Worm (Caenorhabditis elegans) whole organism, young adult: ENCODE data around the gene pho-13.

Experiments
- B0035.1 ChIP-seq: sonication (generic microtip); optimal IDR thresholded peaks from 2 replicates; lab custom pipeline; 2016; ENCODE audit warnings: missing genetic modification characterization, mild to moderate bottlenecking, missing compliant biosample characterization, missing genotype, missing genetic modification reagents
- D2030.7 ChIP-seq: fragments of 200-800 bp; sonication (Bioruptor generic); IDR thresholded peaks from 2 replicates; pipeline ENCODE4 v1.3.6; 2022; ENCODE audit warnings: missing genetic modification reagents, missing genetic modification characterization, missing compliant biosample characterization
- F10E7.11 ChIP-seq: sonication (generic microtip); optimal IDR thresholded peaks from 2 replicates; lab custom pipeline; 2017; ENCODE audit warnings: mild to moderate bottlenecking, missing genetic modification characterization, moderate library complexity, missing compliant biosample characterization
- F33H1.4 ChIP-seq: fragments of 200-800 bp; sonication (Bioruptor generic); IDR thresholded peaks from 2 replicates; pipeline ENCODE4 v1.3.6; 2022; ENCODE audit warnings: missing genetic modification reagents, missing genetic modification characterization, missing compliant biosample characterization
- F37B4.10 ChIP-seq: fragments of 200-800 bp; sonication (Bioruptor generic); IDR thresholded peaks from 2 replicates; pipeline ENCODE4 v1.3.6; 2022; ENCODE audit warnings: missing genetic modification characterization, missing compliant biosample characterization
- F57A8.1 ChIP-seq: fragments of 200-800 bp; sonication (Bioruptor generic); optimal IDR thresholded peaks from 2 replicates; lab custom pipeline; 2018; ENCODE audit warnings: mild to moderate bottlenecking, missing genetic modification characterization, moderate library complexity, missing compliant biosample characterization
- K11D2.4 ChIP-seq: fragments of 200-800 bp; sonication (Bioruptor generic); IDR thresholded peaks from 2 replicates; pipeline ENCODE4 v1.3.6; 2022; ENCODE audit warnings: missing genetic modification reagents, missing genetic modification characterization, missing compliant biosample characterization
- K12H6.12 ChIP-seq: fragments of 200-800 bp; sonication (Bioruptor generic); optimal IDR thresholded peaks from 2 replicates; lab custom pipeline; 2018; ENCODE audit warnings: mild to moderate bottlenecking, missing genetic modification characterization, missing compliant biosample characterization
- Y95B8A.8 ChIP-seq: fragments of 200-800 bp; sonication (Bioruptor generic); IDR thresholded peaks from 2 replicates; pipeline ENCODE4 v1.3.6; 2022; ENCODE audit warnings: missing genetic modification reagents, missing genetic modification characterization, missing compliant biosample characterization
- ZK185.1 ChIP-seq: sonication (generic microtip); optimal IDR thresholded peaks from 2 replicates; lab custom pipeline; 2016; ENCODE audit warnings: mild to moderate bottlenecking, missing genetic modification characterization, missing compliant biosample characterization; ENCODE audit not compliant: poor library complexity, severe bottlenecking
- ama-1 ChIP-seq, 3 experiments: fragments of 150-350 bp in 1 of 3; sonication (generic microtip) in 2 of 3; optimal IDR thresholded peaks; 2 replicates each; lab custom pipeline; 2014 to 2018; ENCODE audit warnings: missing biosample characterization in 2 of 3, missing genetic modification characterization in 2 of 3, missing genetic modification reagents in 2 of 3
- aptf-2 ChIP-seq: fragments of 200-800 bp; sonication (Bioruptor generic); conservative IDR thresholded peaks from 2 replicates; pipeline ENCODE4 v1.3.6; 2022; ENCODE audit warnings: missing genetic modification reagents, missing genetic modification characterization, missing compliant biosample characterization
- attf-3 ChIP-seq: fragments of 200-800 bp; sonication (Bioruptor generic); conservative IDR thresholded peaks from 2 replicates; pipeline ENCODE4 v1.3.6; 2022; ENCODE audit warnings: missing genetic modification reagents, missing genetic modification characterization, missing compliant biosample characterization
- bed-2 ChIP-seq: fragments of 200-800 bp; sonication (Bioruptor generic); IDR thresholded peaks from 2 replicates; pipeline ENCODE4 v1.3.6; 2022; ENCODE audit warnings: missing genetic modification reagents, missing genetic modification characterization, missing compliant biosample characterization
- cebp-2 ChIP-seq: fragments of 200-800 bp; sonication (Bioruptor generic); IDR thresholded peaks from 2 replicates; pipeline ENCODE4 v1.3.6; 2022; ENCODE audit warnings: missing genetic modification characterization, missing compliant biosample characterization
- ceh-58 ChIP-seq: fragments of 200-800 bp; sonication (Bioruptor generic); IDR thresholded peaks from 2 replicates; pipeline ENCODE4 v1.3.6; 2022; ENCODE audit warnings: missing genetic modification characterization, missing compliant biosample characterization
- chd-7 ChIP-seq: sonication (generic microtip); optimal IDR thresholded peaks from 2 replicates; lab custom pipeline; 2016; ENCODE audit warnings: mild to moderate bottlenecking, missing genetic modification characterization, moderate library complexity, missing compliant biosample characterization
- die-1 ChIP-seq: sonication (generic microtip); optimal IDR thresholded peaks from 2 replicates; lab custom pipeline; 2016; ENCODE audit warnings: missing genotype, mild to moderate bottlenecking, missing genetic modification characterization, missing compliant biosample characterization
- dpff-1 ChIP-seq: sonication (generic microtip); optimal IDR thresholded peaks from 2 replicates; lab custom pipeline; 2017; ENCODE audit warnings: mild to moderate bottlenecking, missing genetic modification characterization, missing compliant biosample characterization
- egrh-3 ChIP-seq: fragments of 200-800 bp; sonication (Bioruptor generic); IDR thresholded peaks from 2 replicates; pipeline ENCODE4 v1.3.6; 2022; ENCODE audit warnings: missing genetic modification reagents, missing genetic modification characterization, missing compliant biosample characterization
- him-1 ChIP-seq: sonication (generic microtip); optimal IDR thresholded peaks from 2 replicates; lab custom pipeline; 2016; ENCODE audit warnings: missing genotype, missing genetic modification reagents, missing genetic modification characterization, missing compliant biosample characterization
- hlh-12 ChIP-seq: sonication (generic microtip); optimal IDR thresholded peaks from 2 replicates; lab custom pipeline; 2016; ENCODE audit warnings: missing genetic modification characterization, missing compliant biosample characterization
- hmg-1.2 ChIP-seq: fragments of 200-800 bp; sonication (Bioruptor generic); IDR thresholded peaks from 2 replicates; pipeline ENCODE4 v1.3.6; 2022; ENCODE audit warnings: missing genetic modification reagents, missing genetic modification characterization, missing compliant biosample characterization
- lag-1 ChIP-seq: fragments of 200-800 bp; sonication (Bioruptor generic); IDR thresholded peaks from 2 replicates; pipeline ENCODE4 v1.3.6; 2022; ENCODE audit warnings: missing genetic modification reagents, missing genetic modification characterization, missing compliant biosample characterization
- lin-26 ChIP-seq: fragments of 200-800 bp; sonication (Bioruptor generic); IDR thresholded peaks from 2 replicates; pipeline ENCODE4 v1.3.6; 2022; ENCODE audit warnings: missing genetic modification reagents, missing genetic modification characterization, missing compliant biosample characterization
- lin-35 ChIP-seq, 3 experiments: fragments of 150-350 bp in 2 of 3; sonication (generic microtip) in 1 of 3; optimal IDR thresholded peaks; 2 replicates each; lab custom pipeline; 2014 to 2018; ENCODE audit warnings: missing biosample characterization in 3 of 3, missing genetic modification characterization in 3 of 3, missing genetic modification reagents in 3 of 3
- lin-40 ChIP-seq: sonication (generic microtip); optimal IDR thresholded peaks from 2 replicates; lab custom pipeline; 2016; ENCODE audit warnings: missing genetic modification characterization, mild to moderate bottlenecking, missing compliant biosample characterization, missing genotype, missing genetic modification reagents
- madf-6 ChIP-seq: fragments of 200-800 bp; sonication (Bioruptor generic); IDR thresholded peaks from 2 replicates; pipeline ENCODE4 v1.3.6; 2022; ENCODE audit warnings: missing genetic modification reagents, missing genetic modification characterization, missing compliant biosample characterization
- mel-28 ChIP-seq: sonication (generic microtip); optimal IDR thresholded peaks from 2 replicates; lab custom pipeline; 2016; ENCODE audit warnings: borderline replicate concordance, mild to moderate bottlenecking, missing genetic modification characterization, missing compliant biosample characterization
- nhr-27 ChIP-seq: fragments of 200-800 bp; sonication (Bioruptor generic); optimal IDR thresholded peaks from 2 replicates; lab custom pipeline; 2018; ENCODE audit warnings: mild to moderate bottlenecking, missing genetic modification characterization, moderate library complexity, missing compliant biosample characterization
- nhr-90 ChIP-seq: sonication (generic microtip); optimal IDR thresholded peaks from 2 replicates; lab custom pipeline; 2016; ENCODE audit warnings: missing genotype, mild to moderate bottlenecking, missing genetic modification characterization, missing compliant biosample characterization
- sdz-38 ChIP-seq: sonication (generic microtip); optimal IDR thresholded peaks from 2 replicates; lab custom pipeline; 2016; ENCODE audit warnings: missing genotype, missing genetic modification characterization, missing compliant biosample characterization
- snpc-1.1 ChIP-seq: sonication (generic microtip); optimal IDR thresholded peaks from 2 replicates; lab custom pipeline; 2017; ENCODE audit warnings: missing genetic modification characterization, mild to moderate bottlenecking, missing compliant biosample characterization, antibody characterized with exemption, moderate library complexity, missing genotype, missing genetic modification reagents; ENCODE audit not compliant: insufficient read depth
- somi-1 ChIP-seq: fragments of 200-800 bp; sonication (Bioruptor generic); optimal IDR thresholded peaks from 2 replicates; lab custom pipeline; 2018; ENCODE audit warnings: mild to moderate bottlenecking, missing genetic modification characterization, missing compliant biosample characterization
- tbp1 ChIP-seq: fragments of 200-800 bp; sonication (Bioruptor generic); optimal IDR thresholded peaks from 2 replicates; lab custom pipeline; 2018; ENCODE audit warnings: mild to moderate bottlenecking, missing genetic modification characterization, missing compliant biosample characterization
- xnd-1 ChIP-seq: sonication (generic microtip); optimal IDR thresholded peaks from 2 replicates; lab custom pipeline; 2016; ENCODE audit warnings: missing genotype, missing genetic modification reagents, missing genetic modification characterization, missing compliant biosample characterization
- zfh-2 ChIP-seq: fragments of 200-800 bp; sonication (Bioruptor generic); conservative IDR thresholded peaks from 2 replicates; pipeline ENCODE4 v1.3.6; 2022; ENCODE audit warnings: missing genetic modification reagents, missing genetic modification characterization, missing compliant biosample characterization
- zim-3 ChIP-seq: sonication (generic microtip); optimal IDR thresholded peaks from 2 replicates; lab custom pipeline; 2017; ENCODE audit warnings: mild to moderate bottlenecking, missing genetic modification characterization, moderate library complexity, missing compliant biosample characterization
- ztf-25 ChIP-seq: fragments of 200-800 bp; sonication (Bioruptor generic); IDR thresholded peaks from 2 replicates; pipeline ENCODE4 v1.3.6; 2022; ENCODE audit warnings: missing genetic modification reagents, missing genetic modification characterization, missing compliant biosample characterization
- ztf-26 ChIP-seq: sonication (generic microtip); optimal IDR thresholded peaks from 2 replicates; lab custom pipeline; 2017; ENCODE audit warnings: missing genetic modification characterization, missing compliant biosample characterization
- ztf-3 ChIP-seq: fragments of 200-800 bp; sonication (Bioruptor generic); optimal IDR thresholded peaks from 2 replicates; lab custom pipeline; 2018; ENCODE audit warnings: mild to moderate bottlenecking, missing genetic modification characterization, missing compliant biosample characterization

Gene pho-13

ce11 chrII:8825769-8826168 lies 18.9 kb upstream of the pho-13 start, which contains the start of gene nas-25:
nas-25 (plus strand) TSS chrII:8826069.
- TF ChIP-seq bed-2 (GFP tag; lab: Robert Waterston, UW) (no peak), lin-35 (GFP tag; optimal IDR thresholded peaks at IDR 0.05; lab: Kevin White, UChicago) (no peak), B0035.1 (tag; lab: Kevin White, UChicago) (no peak), egrh-3 (GFP tag; lab: Robert Waterston, UW) (no peak), K12H6.12 (tag; lab: Kevin White, UChicago) (no peak), F10E7.11 (no peak), F57A8.1 (no peak), zim-3 (no peak), mel-28 (no peak), D2030.7 (GFP tag; lab: Robert Waterston, UW) (no peak), sdz-38 (tag; lab: Kevin White, UChicago) (no peak), hlh-12 (tag; lab: Kevin White, UChicago) (no peak), lag-1 (GFP tag; lab: Robert Waterston, UW) (no peak), nhr-90 (tag; lab: Kevin White, UChicago) (no peak), ztf-3 (GFP tag; lab: Kevin White, UChicago) (no peak), die-1 (no peak), nhr-27 (no peak), zfh-2 (GFP tag; lab: Robert Waterston, UW) (no peak), Y95B8A.8 (GFP tag; lab: Robert Waterston, UW) (no peak), xnd-1 (tag; lab: Kevin White, UChicago) (no peak)
- TF ChIP-seq, all 124 proteins: peak for 0

ce11 chrII:8822711-8823110 lies 15.9 kb upstream of the pho-13 start:
- TF ChIP-seq somi-1 = peak; percentile 19
- peak; percentile 1 for TF ChIP-seq lin-40 (tag; lab: Kevin White, UChicago)
- no peak for TF ChIP-seq ztf-26 (tag; lab: Kevin White, UChicago)
- TF ChIP-seq zim-3 = no peak

DNA sequence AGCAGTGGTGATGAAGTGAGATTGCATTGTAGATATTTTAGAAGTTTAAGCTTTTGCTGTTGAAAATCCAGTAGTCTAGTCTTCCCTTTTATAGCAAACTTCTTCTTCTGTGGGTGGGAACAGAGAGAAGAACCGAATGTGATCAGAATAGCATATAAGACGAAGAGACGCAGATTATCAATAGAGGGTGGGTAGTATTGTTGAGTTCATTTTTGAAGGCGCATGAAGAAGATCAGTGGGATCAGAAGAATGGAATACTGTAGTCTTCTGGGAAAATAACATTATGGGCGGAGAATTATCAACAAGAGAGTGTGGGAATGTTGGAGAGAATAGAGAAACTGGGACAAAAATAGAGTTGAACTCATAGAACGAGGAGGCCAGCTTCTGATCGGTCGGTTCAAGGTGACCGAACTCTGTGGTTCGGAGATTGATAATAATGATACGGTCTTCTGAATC lies 14.3 kb upstream of the pho-13 start, which contains the start of gene F46C5.1:
Gene F46C5.1, minus strand, starts transcription at position 51 of the 456 bp plus-strand sequence.
- TF ChIP-seq chd-7 (tag; lab: Kevin White, UChicago) (no peak), snpc-1.1 (no peak), madf-6 (GFP tag; lab: Robert Waterston, UW) (no peak), hmg-1.2 (GFP tag; lab: Robert Waterston, UW) (peak; percentile 26; the same call in 1 of the 2 replicates)

DNA sequence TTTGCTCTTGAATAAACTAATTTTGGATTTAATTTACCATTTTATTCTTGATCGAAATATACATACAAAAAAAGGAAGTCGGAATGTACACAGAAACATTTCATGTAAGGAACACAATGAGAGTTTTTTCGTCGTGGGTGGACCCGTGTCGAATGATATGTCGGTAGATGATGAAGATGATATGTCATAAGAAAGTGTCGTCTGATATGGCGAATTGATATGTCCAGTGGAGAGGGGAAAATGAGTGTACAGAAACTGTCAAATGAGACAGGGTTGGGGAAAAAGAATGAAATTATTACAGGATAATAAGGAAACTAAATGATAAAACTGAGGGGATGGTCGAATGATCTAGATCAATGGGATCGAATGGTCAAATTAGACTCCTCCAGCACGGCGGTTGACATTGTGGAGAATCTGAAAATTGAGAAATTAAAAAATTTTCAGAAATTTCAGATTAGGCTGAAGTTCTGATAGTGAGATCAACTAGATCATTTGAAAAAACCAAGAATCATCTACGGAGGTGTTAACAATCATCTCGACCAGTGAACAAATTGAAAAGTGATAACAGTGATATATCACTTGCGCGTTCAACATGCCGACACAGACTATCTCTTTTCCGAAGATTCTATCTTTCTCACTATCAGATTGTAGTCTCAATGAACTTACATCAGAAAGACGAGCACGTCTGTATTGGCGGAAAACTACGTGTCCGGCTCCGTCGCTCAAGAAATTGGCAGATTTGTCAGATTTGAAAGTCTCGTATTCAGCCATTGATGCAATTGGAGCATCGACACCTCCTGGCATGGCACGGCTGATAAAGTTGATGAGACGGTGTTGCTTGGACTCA lies 13.5 kb upstream of the pho-13 start:
- TF ChIP-seq chd-7 (tag; lab: Kevin White, UChicago) = peak; percentile 4
- peak; percentile 87 for TF ChIP-seq ama-1 (optimal IDR thresholded peaks at IDR 0.05; lab: Kevin White, UChicago)
- no peak for TF ChIP-seq ama-1 (GFP tag; optimal IDR thresholded peaks at IDR 0.05; lab: Kevin White, UChicago)
- TF ChIP-seq ztf-25 (GFP tag; lab: Robert Waterston, UW) = 0 out of 2 replicates have a peak, but pooled peaks have one; percentile 26
- peak; percentile 14; the same call in 1 of the 2 replicates for TF ChIP-seq lin-26 (GFP tag; lab: Robert Waterston, UW)
- TF ChIP-seq lin-35 (GFP tag; optimal IDR thresholded peaks at IDR 0.05; lab: Kevin White, UChicago) = peak in 1 of 3 experiments; percentile 20
- no peak for TF ChIP-seq dpff-1
- no peak for TF ChIP-seq F33H1.4
- no peak for TF ChIP-seq hlh-12 (tag; lab: Kevin White, UChicago)
- no peak for TF ChIP-seq ceh-58
- TF ChIP-seq attf-3 (GFP tag; lab: Robert Waterston, UW) = no peak
- no peak for TF ChIP-seq snpc-1.1
- TF ChIP-seq F37B4.10 (GFP tag; lab: Robert Waterston, UW) = 0 out of 2 replicates have a peak, but pooled peaks have one; percentile 55
- 0 out of 2 replicates have a peak, but pooled peaks have one; percentile 21 for TF ChIP-seq aptf-2 (GFP tag; lab: Robert Waterston, UW)
- TF ChIP-seq lin-40 (tag; lab: Kevin White, UChicago) = peak; percentile 3
- TF ChIP-seq ztf-26 (tag; lab: Kevin White, UChicago) = peak; percentile 85
- TF ChIP-seq tbp1 (GFP tag; lab: Kevin White, UChicago) = no peak
- TF ChIP-seq K11D2.4 (GFP tag; lab: Robert Waterston, UW) = 0 out of 2 replicates have a peak, but pooled peaks have one; percentile 29
- no peak for TF ChIP-seq cebp-2
- TF ChIP-seq him-1 (tag; lab: Kevin White, UChicago) = no peak
- TF ChIP-seq ZK185.1 (tag; lab: Kevin White, UChicago) = peak; percentile 34
